Worm (Caenorhabditis elegans) whole organism, L2 larva: ENCODE results near the gene dvc-1.

ENCODE experiments used
- ceh-82 ChIP-seq: fragments of 150-350 bp; optimal IDR thresholded peaks from 2 replicates; lab custom pipeline; 2014; ENCODE audit warnings: missing biosample characterization, missing genetic modification characterization
- egl-27 ChIP-seq: sonication (generic microtip); optimal IDR thresholded peaks from 3 replicates; lab custom pipeline; 2017; ENCODE audit warnings: missing biosample characterization, missing genetic modification reagents, missing genetic modification characterization
- snpc-4 ChIP-seq: fragments of 150-350 bp; optimal IDR thresholded peaks from 2 replicates; lab custom pipeline; 2014; ENCODE audit warnings: missing biosample characterization, missing genetic modification characterization

ce11 chrV:11260622-11261021, 21.5 kb upstream of the dvc-1 start, which contains the start of gene F07B10.7:
- TF ChIP-seq ceh-82: no peak
- TF ChIP-seq egl-27 (tag; lab: Kevin White, UChicago): no peak
- no peak for TF ChIP-seq snpc-4 (tag; lab: Kevin White, UChicago)
